Worm (Caenorhabditis elegans) whole organism, L2 larva: Measurements from ENCODE around the gene srlf-34.

Experiments used
- C34F6.9 ChIP-seq: fragments of 150-350 bp; optimal IDR thresholded peaks from 2 replicates; lab custom pipeline; 2014; ENCODE audit warnings: missing biosample characterization, missing genetic modification characterization
- F13H6.1 ChIP-seq: sonication (generic microtip); optimal IDR thresholded peaks from 2 replicates; lab custom pipeline; 2016; ENCODE audit warnings: missing genetic modification characterization, missing compliant biosample characterization
- R02D3.7 ChIP-seq: fragments of 150-350 bp; optimal IDR thresholded peaks from 2 replicates; lab custom pipeline; 2014; ENCODE audit warnings: missing biosample characterization, missing genetic modification characterization
- Y55F3AM.14 ChIP-seq: fragments of 200-800 bp; sonication (Bioruptor generic); optimal IDR thresholded peaks from 2 replicates; lab custom pipeline; 2018; ENCODE audit warnings: mild to moderate bottlenecking, missing genetic modification characterization, missing compliant biosample characterization
- ZK546.5 ChIP-seq: sonication (generic microtip); optimal IDR thresholded peaks from 2 replicates; lab custom pipeline; 2017; ENCODE audit warnings: missing biosample characterization, missing genetic modification characterization
- alr-1 ChIP-seq: fragments of 150-350 bp; optimal IDR thresholded peaks from 2 replicates; lab custom pipeline; 2014; ENCODE audit warnings: missing biosample characterization, missing genetic modification characterization
- ama-1 ChIP-seq: fragments of 150-350 bp; optimal IDR thresholded peaks from 2 replicates; lab custom pipeline; 2018; ENCODE audit warnings: inconsistent platforms
- blmp-1 ChIP-seq: sonication (generic microtip); optimal IDR thresholded peaks from 2 replicates; lab custom pipeline; 2017; ENCODE audit warnings: missing genetic modification characterization, mild to moderate bottlenecking, missing compliant biosample characterization, antibody characterized with exemption, moderate library complexity; ENCODE audit not compliant: insufficient read depth
- ceh-16 ChIP-seq: fragments of 150-350 bp; optimal IDR thresholded peaks from 2 replicates; lab custom pipeline; 2014; ENCODE audit warnings: missing biosample characterization, missing genetic modification characterization
- ceh-82 ChIP-seq: fragments of 150-350 bp; optimal IDR thresholded peaks from 2 replicates; lab custom pipeline; 2014; ENCODE audit warnings: missing biosample characterization, missing genetic modification characterization
- crh-2 ChIP-seq: sonication (generic microtip); optimal IDR thresholded peaks from 2 replicates; lab custom pipeline; 2017; ENCODE audit warnings: missing biosample characterization, missing genetic modification characterization
- dmd-4 ChIP-seq: sonication (generic microtip); optimal IDR thresholded peaks from 2 replicates; lab custom pipeline; 2017; ENCODE audit warnings: missing biosample characterization, missing genetic modification characterization
- egl-27 ChIP-seq: sonication (generic microtip); optimal IDR thresholded peaks from 3 replicates; lab custom pipeline; 2017; ENCODE audit warnings: missing biosample characterization, missing genetic modification reagents, missing genetic modification characterization
- elt-3 ChIP-seq: sonication (generic microtip); optimal IDR thresholded peaks from 2 replicates; lab custom pipeline; 2017; ENCODE audit warnings: missing biosample characterization, missing genetic modification characterization
- fos-1 ChIP-seq: fragments of 150-350 bp; optimal IDR thresholded peaks from 2 replicates; lab custom pipeline; 2014; ENCODE audit warnings: missing biosample characterization, missing genetic modification characterization
- gmeb-1 ChIP-seq: fragments of 150-350 bp; optimal IDR thresholded peaks from 2 replicates; lab custom pipeline; 2014; ENCODE audit warnings: missing biosample characterization, missing genetic modification characterization
- lin-11 ChIP-seq: fragments of 150-350 bp; sonication (generic microtip); optimal IDR thresholded peaks from 2 replicates; lab custom pipeline; 2014; ENCODE audit warnings: missing biosample characterization, missing genetic modification characterization, inconsistent platforms, mixed read lengths
- lin-13 ChIP-seq: fragments of 150-350 bp; optimal IDR thresholded peaks from 2 replicates; lab custom pipeline; 2014; ENCODE audit warnings: missing biosample characterization, missing genetic modification reagents, missing genetic modification characterization
- lin-39 ChIP-seq: fragments of 150-350 bp; optimal IDR thresholded peaks from 2 replicates; lab custom pipeline; 2014; ENCODE audit warnings: missing biosample characterization, missing genetic modification reagents, missing genetic modification characterization
- lsy-2 ChIP-seq, 2 experiments: fragments of 150-350 bp in 1 of 2; sonication (generic microtip) in 1 of 2; optimal IDR thresholded peaks; 2 replicates each; lab custom pipeline; 2014 to 2017; ENCODE audit warnings: missing biosample characterization in 2 of 2, missing genetic modification characterization in 2 of 2
- mab-5 ChIP-seq: fragments of 150-350 bp; optimal IDR thresholded peaks from 2 replicates; lab custom pipeline; 2014; ENCODE audit warnings: missing biosample characterization, missing genetic modification characterization
- mbf-1 ChIP-seq: sonication (generic microtip); optimal IDR thresholded peaks from 2 replicates; lab custom pipeline; 2017; ENCODE audit warnings: missing biosample characterization, missing genetic modification characterization
- nhr-10 ChIP-seq: sonication (generic microtip); optimal IDR thresholded peaks from 2 replicates; lab custom pipeline; 2017; ENCODE audit warnings: missing biosample characterization, missing genetic modification characterization
- nhr-12 ChIP-seq: fragments of 150-350 bp; optimal IDR thresholded peaks from 2 replicates; lab custom pipeline; 2014; ENCODE audit warnings: missing biosample characterization, missing genetic modification characterization
- nhr-129 ChIP-seq: fragments of 150-350 bp; optimal IDR thresholded peaks from 2 replicates; lab custom pipeline; 2014; ENCODE audit warnings: missing biosample characterization, missing genetic modification characterization
- nhr-21 ChIP-seq: fragments of 150-350 bp; optimal IDR thresholded peaks from 2 replicates; lab custom pipeline; 2014; ENCODE audit warnings: missing biosample characterization, missing genetic modification characterization
- nhr-23 ChIP-seq: fragments of 150-350 bp; optimal IDR thresholded peaks from 2 replicates; lab custom pipeline; 2014; ENCODE audit warnings: missing biosample characterization, missing genetic modification reagents, missing genetic modification characterization
- nhr-25 ChIP-seq: fragments of 150-350 bp; sonication (generic microtip); optimal IDR thresholded peaks from 3 replicates; lab custom pipeline; 2014; ENCODE audit warnings: missing biosample characterization, missing genetic modification characterization
- nhr-6 ChIP-seq: fragments of 150-350 bp; optimal IDR thresholded peaks from 2 replicates; lab custom pipeline; 2014; ENCODE audit warnings: missing biosample characterization, missing genetic modification characterization
- nhr-77 ChIP-seq: fragments of 150-350 bp; optimal IDR thresholded peaks from 2 replicates; lab custom pipeline; 2014; ENCODE audit warnings: missing biosample characterization, missing genetic modification characterization
- skn-1 ChIP-seq: sonication (generic microtip); optimal IDR thresholded peaks from 2 replicates; lab custom pipeline; 2017; ENCODE audit warnings: missing biosample characterization, missing genetic modification characterization
- sma-3 ChIP-seq: sonication (generic microtip); optimal IDR thresholded peaks from 2 replicates; lab custom pipeline; 2016; ENCODE audit warnings: missing genetic modification reagents, missing genetic modification characterization, missing compliant biosample characterization
- sma-9 ChIP-seq, 2 experiments: fragments of 150-350 bp in 1 of 2; sonication (generic microtip) in 1 of 2; optimal IDR thresholded peaks; 2 replicates each; lab custom pipeline; 2014 to 2016; ENCODE audit warnings: missing genetic modification characterization in 2 of 2, mild to moderate bottlenecking in 1 of 2, missing biosample characterization in 1 of 2, missing compliant biosample characterization in 1 of 2, missing genetic modification reagents in 1 of 2, moderate library complexity in 1 of 2
- snpc-4 ChIP-seq: fragments of 150-350 bp; optimal IDR thresholded peaks from 2 replicates; lab custom pipeline; 2014; ENCODE audit warnings: missing biosample characterization, missing genetic modification characterization
- unc-55 ChIP-seq: fragments of 150-350 bp; sonication (generic microtip); optimal IDR thresholded peaks from 3 replicates; lab custom pipeline; 2014; ENCODE audit warnings: missing biosample characterization, missing genetic modification reagents, missing genetic modification characterization
- zag-1 ChIP-seq: fragments of 150-350 bp; optimal IDR thresholded peaks from 2 replicates; lab custom pipeline; 2014; ENCODE audit warnings: missing biosample characterization, missing genetic modification characterization
- ztf-4 ChIP-seq: fragments of 150-350 bp; optimal IDR thresholded peaks from 2 replicates; lab custom pipeline; 2014; ENCODE audit warnings: missing biosample characterization, missing genetic modification characterization

srlf-34 gene

DNA sequence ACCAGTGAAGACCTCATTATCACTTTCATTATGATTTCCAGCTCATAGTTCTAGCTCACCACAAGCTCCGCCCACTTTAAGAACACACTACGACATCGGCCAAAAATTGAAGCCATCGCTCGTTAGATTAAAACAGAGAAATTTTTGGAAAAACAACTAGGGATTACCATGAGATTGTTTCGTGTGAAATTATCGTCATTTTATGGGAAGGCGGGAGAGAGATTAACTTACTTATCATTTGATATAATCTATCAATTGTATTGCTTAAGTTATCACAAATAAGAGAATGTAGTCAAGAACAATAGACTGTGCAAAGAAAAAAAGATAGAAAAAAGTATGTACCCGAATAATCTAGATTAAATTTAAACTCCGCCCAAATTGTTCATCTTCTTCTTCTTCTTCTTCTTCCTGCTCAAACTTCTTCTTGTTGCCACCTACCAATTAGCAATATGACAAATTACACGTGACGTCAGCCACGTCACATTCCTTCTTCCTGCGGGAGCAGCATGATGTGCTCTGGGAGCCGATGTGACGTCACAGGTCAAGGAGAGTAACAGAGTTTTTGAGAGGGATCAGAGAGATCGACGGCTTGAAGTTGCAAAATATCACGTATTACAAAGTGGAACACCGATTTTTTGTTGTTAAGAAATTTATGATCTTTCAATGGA, 11.9 kb upstream of the srlf-34 start, which contains the start of gene nep-26 (continued):
- TF ChIP-seq crh-2 (tag; lab: Kevin White, UChicago) (peak; percentile 93), ztf-4 (tag; lab: Kevin White, UChicago) (peak; percentile 83), sma-3 (GFP tag; lab: Kevin White, UChicago) (no peak), nhr-77 (no peak), nhr-10 (tag; lab: Kevin White, UChicago) (no peak), elt-3 (tag; lab: Kevin White, UChicago) (no peak), mab-5 (peak; percentile 62), mbf-1 (tag; lab: Kevin White, UChicago) (no peak), nhr-6 (tag; lab: Kevin White, UChicago) (no peak), nhr-23 (tag; lab: Kevin White, UChicago) (no peak), nhr-21 (tag; lab: Kevin White, UChicago) (no peak), lin-39 (no peak), nhr-25 (tag; lab: Kevin White, UChicago) (no peak)
- TF ChIP-seq, all 48 proteins: peak for 10

DNA sequence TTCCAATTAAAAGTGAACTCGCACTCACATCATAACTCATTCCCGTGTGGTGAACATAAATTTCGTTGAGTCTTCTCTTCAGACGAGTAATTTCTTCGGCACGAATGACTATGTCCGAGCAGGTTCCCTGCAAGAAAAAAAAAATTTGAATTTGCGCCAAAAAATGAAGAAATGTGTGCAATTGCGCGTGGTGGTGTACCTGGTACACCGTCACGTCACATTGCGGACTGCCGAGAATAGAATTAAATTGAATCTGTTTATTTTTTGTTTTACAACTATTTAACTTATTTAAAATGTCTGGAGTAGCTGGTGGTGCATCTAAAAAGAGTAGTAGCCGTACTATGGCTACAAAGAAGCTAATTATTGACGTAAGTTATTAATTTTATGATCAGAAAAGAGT, 11.1 kb upstream of the srlf-34 start, which contains the start of gene mdt-22:
mdt-22 (plus strand) TSS at position 263 of the 400 bp plus-strand sequence.
- TF ChIP-seq lsy-2 (tag; optimal IDR thresholded peaks at IDR 0.05; lab: Kevin White, UChicago) (peak; percentile 79 to 84), alr-1 (tag; lab: Kevin White, UChicago) (no peak), nhr-77 (no peak), F13H6.1 (tag; lab: Kevin White, UChicago) (peak; percentile 78), ceh-16 (tag; lab: Kevin White, UChicago) (no peak), crh-2 (tag; lab: Kevin White, UChicago) (peak; percentile 74), gmeb-1 (tag; lab: Kevin White, UChicago) (peak; percentile 94), egl-27 (tag; lab: Kevin White, UChicago) (peak; percentile 46), mbf-1 (tag; lab: Kevin White, UChicago) (no peak), ZK546.5 (tag; lab: Kevin White, UChicago) (peak; percentile 2), fos-1 (tag; lab: Kevin White, UChicago) (peak; percentile 52), unc-55 (GFP tag; lab: Kevin White, UChicago) (peak; percentile 91), nhr-21 (tag; lab: Kevin White, UChicago) (peak; percentile 46), nhr-25 (tag; lab: Kevin White, UChicago) (peak; percentile 27), lin-11 (tag; lab: Kevin White, UChicago) (peak; percentile 81), lin-39 (no peak), sma-9 (GFP tag; optimal IDR thresholded peaks at IDR 0.05; lab: Kevin White, UChicago) (peak; percentile 74), sma-9 (tag; optimal IDR thresholded peaks at IDR 0.05; lab: Kevin White, UChicago) (no peak), skn-1 (tag; lab: Kevin White, UChicago) (no peak), snpc-4 (tag; lab: Kevin White, UChicago) (peak; percentile 45), sma-3 (GFP tag; lab: Kevin White, UChicago) (peak; percentile 62), Y55F3AM.14 (GFP tag; lab: Kevin White, UChicago) (peak; percentile 4), R02D3.7 (tag; lab: Kevin White, UChicago) (peak; percentile 26), nhr-129 (peak; percentile 82), nhr-6 (tag; lab: Kevin White, UChicago) (peak; percentile 55), zag-1 (peak; percentile 33), lin-13 (GFP tag; lab: Kevin White, UChicago) (peak; percentile 77), C34F6.9 (tag; lab: Kevin White, UChicago) (peak; percentile 84)

DNA sequence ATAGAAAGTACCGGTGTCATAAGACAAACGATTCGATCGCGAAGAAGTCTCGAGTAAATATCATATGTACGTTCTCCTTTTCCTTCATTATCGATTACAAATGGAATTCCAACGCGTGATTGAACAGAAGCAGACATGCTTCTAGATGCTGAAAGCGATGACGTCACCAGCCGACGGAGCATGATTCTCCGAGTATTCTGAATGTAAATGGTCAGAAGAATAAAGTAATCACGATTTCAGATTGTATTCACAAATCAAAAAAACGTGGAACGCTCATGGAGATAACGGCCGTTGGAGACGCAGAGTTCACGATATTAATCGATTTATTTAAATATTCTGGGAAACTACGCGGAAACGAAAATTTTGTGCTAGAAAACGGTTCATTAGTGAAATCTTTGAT, 9.4 kb upstream of the srlf-34 start, which contains the start of gene clpp-1:
clpp-1 (minus strand) TSS at position 197 of the 400 bp plus-strand sequence.
- TF ChIP-seq snpc-4 (tag; lab: Kevin White, UChicago) (no peak), ama-1 (peak; percentile 58), nhr-12 (tag; lab: Kevin White, UChicago) (no peak), blmp-1 (tag; lab: Kevin White, UChicago) (no peak), elt-3 (tag; lab: Kevin White, UChicago) (no peak), nhr-129 (peak; percentile 36), gmeb-1 (tag; lab: Kevin White, UChicago) (peak; percentile 43), crh-2 (tag; lab: Kevin White, UChicago) (peak; percentile 5), lsy-2 (tag; optimal IDR thresholded peaks at IDR 0.05; lab: Kevin White, UChicago) (peak in 1 of 2 experiments; percentile 29), ceh-82 (tag; lab: Kevin White, UChicago) (no peak), sma-9 (GFP tag; optimal IDR thresholded peaks at IDR 0.05; lab: Kevin White, UChicago) (peak; percentile 23), sma-9 (tag; optimal IDR thresholded peaks at IDR 0.05; lab: Kevin White, UChicago) (no peak), unc-55 (GFP tag; lab: Kevin White, UChicago) (no peak), Y55F3AM.14 (GFP tag; lab: Kevin White, UChicago) (no peak), dmd-4 (tag; lab: Kevin White, UChicago) (no peak)
